Worm (Caenorhabditis elegans) whole organism, midembryonic: ENCODE results near the gene F58H1.6.

Experiments used
- T22C8.4 ChIP-seq: fragments of 200-800 bp; sonication (Bioruptor generic); IDR thresholded peaks from 2 replicates; pipeline ENCODE4 v1.3.6; 2022; ENCODE audit warnings: missing genetic modification characterization, missing compliant biosample characterization
- cog-1 ChIP-seq: sonication (generic microtip); optimal IDR thresholded peaks from 2 replicates; lab custom pipeline; 2016; ENCODE audit warnings: missing genetic modification characterization, missing compliant biosample characterization
- flt-1 ChIP-seq: fragments of 200-800 bp; sonication (Bioruptor generic); IDR thresholded peaks from 2 replicates; pipeline ENCODE4 v1.3.6; 2022; ENCODE audit warnings: missing genetic modification characterization, missing compliant biosample characterization
- klf-2 ChIP-seq: fragments of 200-800 bp; sonication (Bioruptor generic); conservative IDR thresholded peaks from 2 replicates; pipeline ENCODE4 v1.3.6; 2022; ENCODE audit warnings: missing genetic modification reagents, missing genetic modification characterization, missing compliant biosample characterization
- med-1 ChIP-seq: sonication (generic microtip); optimal IDR thresholded peaks from 2 replicates; lab custom pipeline; 2017; ENCODE audit warnings: missing genetic modification characterization, mild to moderate bottlenecking, missing compliant biosample characterization, antibody characterized with exemption, missing genetic modification reagents; ENCODE audit not compliant: insufficient read depth
- ref-1 ChIP-seq: fragments of 200-800 bp; sonication (Bioruptor generic); conservative IDR thresholded peaks from 2 replicates; pipeline ENCODE4 v1.3.6; 2022; ENCODE audit warnings: missing genetic modification reagents, missing genetic modification characterization, missing compliant biosample characterization
- tab-1 ChIP-seq: fragments of 200-800 bp; sonication (Bioruptor generic); IDR thresholded peaks from 2 replicates; pipeline ENCODE4 v1.3.6; 2022; ENCODE audit warnings: missing genetic modification characterization, missing compliant biosample characterization
- ztf-23 ChIP-seq: fragments of 200-800 bp; sonication (Bioruptor generic); IDR thresholded peaks from 2 replicates; pipeline ENCODE4 v1.3.6; 2022; ENCODE audit warnings: missing genetic modification reagents, missing genetic modification characterization, missing compliant biosample characterization
- ztf-29 ChIP-seq: fragments of 200-800 bp; sonication (Bioruptor generic); IDR thresholded peaks from 2 replicates; pipeline ENCODE4 v1.3.6; 2022; ENCODE audit warnings: missing genetic modification reagents, missing genetic modification characterization, missing compliant biosample characterization

The F58H1.6 gene

ce11 chrV:11917186-11917585 is 25.2 kb upstream of the F58H1.6 start, which contains the start of gene R31.2:
Gene R31.2, plus strand, starts transcription at chrV:11917573.
- TF ChIP-seq flt-1 (GFP tag; lab: Robert Waterston, UW) (no peak), ztf-23 (GFP tag; lab: Robert Waterston, UW) (no peak), cog-1 (tag; lab: Kevin White, UChicago) (no peak), T22C8.4 (no peak), ztf-29 (GFP tag; lab: Robert Waterston, UW) (no peak), ref-1 (GFP tag; lab: Robert Waterston, UW) (no peak), tab-1 (GFP tag; lab: Robert Waterston, UW) (no peak), med-1 (GFP tag; lab: Kevin White, UChicago) (no peak), klf-2 (GFP tag; lab: Robert Waterston, UW) (no peak)

DNA sequence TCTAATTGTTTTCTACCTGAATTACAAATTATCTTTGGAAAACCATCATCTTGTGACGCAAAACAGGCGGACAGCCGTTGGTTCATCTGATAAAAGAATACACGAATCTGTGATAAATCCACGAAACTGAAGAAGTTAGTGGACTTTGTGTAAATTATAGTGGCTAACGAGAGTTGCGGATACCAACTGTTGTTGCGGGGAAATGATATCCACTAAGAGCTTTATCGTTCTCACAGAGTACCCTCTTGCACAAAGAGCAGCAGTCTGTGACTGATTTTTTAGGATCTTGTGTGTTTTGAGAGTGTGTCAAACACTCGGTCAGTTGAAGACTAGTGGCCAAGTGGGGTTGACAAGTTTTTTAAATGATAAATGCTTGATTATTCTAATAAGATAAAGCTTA is 22.8 kb upstream of the F58H1.6 start:
- no peak for TF ChIP-seq flt-1 (GFP tag; lab: Robert Waterston, UW)
- no peak for TF ChIP-seq T22C8.4
- no peak for TF ChIP-seq ztf-23 (GFP tag; lab: Robert Waterston, UW)

- TF ChIP-seq cog-1 (tag; lab: Kevin White, UChicago) (no peak), flt-1 (GFP tag; lab: Robert Waterston, UW) (no peak), med-1 (GFP tag; lab: Kevin White, UChicago) (no peak), ztf-23 (GFP tag; lab: Robert Waterston, UW) (no peak), T22C8.4 (no peak), ref-1 (GFP tag; lab: Robert Waterston, UW) (no peak), tab-1 (GFP tag; lab: Robert Waterston, UW) (no peak), klf-2 (GFP tag; lab: Robert Waterston, UW) (no peak), ztf-29 (GFP tag; lab: Robert Waterston, UW) (no peak)
These were observed 21.2 kb upstream of the F58H1.6 start for ce11 chrV:11921229-11921628.

ce11 chrV:11921689-11922517 is 20.5 kb upstream of the F58H1.6 start:
- TF ChIP-seq tab-1 (GFP tag; lab: Robert Waterston, UW) (no peak), med-1 (GFP tag; lab: Kevin White, UChicago) (no peak), flt-1 (GFP tag; lab: Robert Waterston, UW) (no peak), ztf-23 (GFP tag; lab: Robert Waterston, UW) (no peak), cog-1 (tag; lab: Kevin White, UChicago) (no peak), T22C8.4 (no peak), ztf-29 (GFP tag; lab: Robert Waterston, UW) (no peak), ref-1 (GFP tag; lab: Robert Waterston, UW) (no peak), klf-2 (GFP tag; lab: Robert Waterston, UW) (no peak)

ce11 chrV:11927346-11927745 is 15.1 kb upstream of the F58H1.6 start, which contains the start of gene osm-6:
Gene osm-6, minus strand, starts transcription at chrV:11927446.
- TF ChIP-seq med-1 (GFP tag; lab: Kevin White, UChicago) = no peak
- TF ChIP-seq cog-1 (tag; lab: Kevin White, UChicago) = no peak
- no peak for TF ChIP-seq T22C8.4
- TF ChIP-seq ref-1 (GFP tag; lab: Robert Waterston, UW) = no peak
- TF ChIP-seq klf-2 (GFP tag; lab: Robert Waterston, UW) = no peak
- TF ChIP-seq tab-1 (GFP tag; lab: Robert Waterston, UW) = no peak
- TF ChIP-seq flt-1 (GFP tag; lab: Robert Waterston, UW) = no peak
- TF ChIP-seq ztf-29 (GFP tag; lab: Robert Waterston, UW) = no peak
- no peak for TF ChIP-seq ztf-23 (GFP tag; lab: Robert Waterston, UW)

DNA sequence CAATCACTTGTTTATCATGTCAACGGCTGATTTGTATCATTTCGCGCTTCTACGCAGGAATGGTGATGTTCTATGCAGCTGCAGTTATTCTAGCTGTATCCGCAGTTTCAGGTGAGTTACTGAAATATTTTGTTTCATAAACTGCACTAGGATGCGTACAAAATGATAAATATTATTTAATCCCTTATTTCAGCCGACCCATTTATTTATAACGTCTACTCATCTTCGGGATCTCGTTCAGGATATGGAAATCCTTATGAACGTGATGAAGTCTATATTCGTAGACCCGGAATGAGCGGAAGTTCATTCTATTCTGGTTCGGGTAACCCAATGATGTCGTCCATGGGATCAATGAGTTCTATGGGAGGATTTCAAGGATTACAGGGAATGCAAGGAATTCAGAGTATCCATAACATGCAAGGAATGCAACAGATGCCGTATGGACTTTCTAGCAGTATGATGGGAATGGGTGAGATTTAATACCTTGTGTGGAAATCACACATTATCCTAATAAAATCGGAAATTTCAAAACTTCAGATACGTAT is 13.3 kb upstream of the F58H1.6 start, which contains the start of gene F58H1.2:
Gene F58H1.2 (plus strand): TSS at position 51 of the 545 bp plus-strand sequence.
- TF ChIP-seq ztf-29 (GFP tag; lab: Robert Waterston, UW) (no peak), flt-1 (GFP tag; lab: Robert Waterston, UW) (no peak), ztf-23 (GFP tag; lab: Robert Waterston, UW) (no peak), med-1 (GFP tag; lab: Kevin White, UChicago) (no peak), klf-2 (GFP tag; lab: Robert Waterston, UW) (no peak), ref-1 (GFP tag; lab: Robert Waterston, UW) (no peak), T22C8.4 (no peak), tab-1 (GFP tag; lab: Robert Waterston, UW) (no peak)

ce11 chrV:11933196-11934028 is 9.0 kb upstream of the F58H1.6 start, which contains the start of the genes aman-2 and F58H1.3:
Gene aman-2, minus strand, starts transcription at chrV:11933246.
Gene F58H1.3, plus strand, starts transcription at chrV:11933978.
- TF ChIP-seq ztf-23 (GFP tag; lab: Robert Waterston, UW) = peak; percentile 78
- TF ChIP-seq cog-1 (tag; lab: Kevin White, UChicago) = peak; percentile 81
- TF ChIP-seq T22C8.4 = no peak
- no peak for TF ChIP-seq flt-1 (GFP tag; lab: Robert Waterston, UW)
- no peak for TF ChIP-seq tab-1 (GFP tag; lab: Robert Waterston, UW)

- TF ChIP-seq cog-1 (tag; lab: Kevin White, UChicago) = no peak
- TF ChIP-seq tab-1 (GFP tag; lab: Robert Waterston, UW) = no peak
- TF ChIP-seq T22C8.4 = no peak
- no peak for TF ChIP-seq klf-2 (GFP tag; lab: Robert Waterston, UW)
- no peak for TF ChIP-seq med-1 (GFP tag; lab: Kevin White, UChicago)
- no peak for TF ChIP-seq ref-1 (GFP tag; lab: Robert Waterston, UW)
- no peak for TF ChIP-seq ztf-23 (GFP tag; lab: Robert Waterston, UW)
- TF ChIP-seq ztf-29 (GFP tag; lab: Robert Waterston, UW) = no peak
- TF ChIP-seq flt-1 (GFP tag; lab: Robert Waterston, UW) = no peak
These were observed 7.6 kb upstream of the F58H1.6 start, which contains the start of gene F58H1.8 for ce11 chrV:11934848-11935247. Gene F58H1.8, plus strand, starts transcription at chrV:11935148.
